Fruit fly (Drosophila melanogaster) whole organism, embryonic: ENCODE data around the gene CG7139.

Experiments
- Abd-B ChIP-seq: fragments of 200-800 bp; sonication (Bioruptor generic); optimal IDR thresholded peaks from 2 replicates; lab custom pipeline; 2018; ENCODE audit warnings: missing biosample characterization, mild to moderate bottlenecking, missing genetic modification characterization, moderate library complexity
- B-H1 ChIP-seq: fragments of 200-800 bp; sonication (Bioruptor generic); IDR thresholded peaks from 3 replicates; pipeline ENCODE4 v1.3.6; 2022; ENCODE audit warnings: missing biosample characterization, missing genetic modification characterization
- BtbVII ChIP-seq: fragments of 200-800 bp; sonication (Bioruptor generic); optimal IDR thresholded peaks from 3 replicates; lab custom pipeline; 2017; ENCODE audit warnings: missing biosample characterization, mild to moderate bottlenecking, missing genetic modification characterization
- CG10147 ChIP-seq: fragments of 200-800 bp; sonication (Bioruptor generic); optimal IDR thresholded peaks from 2 replicates; lab custom pipeline; 2019; ENCODE audit warnings: missing biosample characterization, mild to moderate bottlenecking, missing genetic modification characterization, moderate library complexity
- CG11247 ChIP-seq: fragments of 200-800 bp; sonication (Bioruptor generic); IDR thresholded peaks from 2 replicates; pipeline ENCODE4 v1.3.6; 2022; ENCODE audit warnings: missing biosample characterization, missing genetic modification characterization
- CG11456 ChIP-seq: fragments of 200-800 bp; sonication (Bioruptor generic); IDR thresholded peaks from 3 replicates; pipeline ENCODE4 v1.3.6; 2022; ENCODE audit warnings: missing biosample characterization, missing genetic modification characterization
- CG11695 ChIP-seq: fragments of 200-800 bp; sonication (Bioruptor generic); IDR thresholded peaks from 3 replicates; pipeline ENCODE4 v1.3.6; 2022; ENCODE audit warnings: missing biosample characterization, missing genetic modification characterization
- CG12299 ChIP-seq: fragments of 200-800 bp; sonication (Bioruptor generic); optimal IDR thresholded peaks from 2 replicates; lab custom pipeline; 2018; ENCODE audit warnings: missing biosample characterization, mild to moderate bottlenecking, missing genetic modification characterization
- CG12744 ChIP-seq: fragments of 200-800 bp; sonication (Bioruptor generic); optimal IDR thresholded peaks from 2 replicates; lab custom pipeline; 2016; ENCODE audit warnings: missing biosample characterization, missing genetic modification characterization
- CG14667 ChIP-seq: fragments of 200-800 bp; sonication (Bioruptor generic); IDR thresholded peaks from 2 replicates; pipeline ENCODE4 v1.3.6; 2022; ENCODE audit warnings: missing biosample characterization, missing genetic modification characterization
- CG15073 ChIP-seq: fragments of 200-800 bp; sonication (Bioruptor generic); optimal IDR thresholded peaks from 2 replicates; lab custom pipeline; 2016; ENCODE audit warnings: missing biosample characterization, missing genetic modification characterization
- CG15514 ChIP-seq: fragments of 200-800 bp; sonication (Bioruptor generic); optimal IDR thresholded peaks from 3 replicates; lab custom pipeline; 2017; ENCODE audit warnings: missing biosample characterization, missing genetic modification characterization, mild to moderate bottlenecking, moderate library complexity, missing genetic modification reagents
- CG17328 ChIP-seq: fragments of 200-800 bp; sonication (Bioruptor generic); IDR thresholded peaks from 2 replicates; pipeline ENCODE4 v1.3.6; 2022; ENCODE audit warnings: missing biosample characterization, missing genetic modification characterization
- CG17568 ChIP-seq: fragments of 200-800 bp; sonication (Bioruptor generic); optimal IDR thresholded peaks from 2 replicates; lab custom pipeline; 2018; ENCODE audit warnings: missing biosample characterization, mild to moderate bottlenecking, missing genetic modification characterization, moderate library complexity
- CG2889 ChIP-seq: fragments of 200-800 bp; sonication (Bioruptor generic); IDR thresholded peaks from 3 replicates; pipeline ENCODE4 v1.3.6; 2022; ENCODE audit warnings: missing biosample characterization, missing genetic modification characterization
- CG31388 ChIP-seq: fragments of 200-800 bp; sonication (Bioruptor generic); optimal IDR thresholded peaks from 2 replicates; lab custom pipeline; 2016; ENCODE audit warnings: missing biosample characterization, missing genetic modification characterization
- CG3163 ChIP-seq: fragments of 200-800 bp; sonication (Bioruptor generic); optimal IDR thresholded peaks from 3 replicates; lab custom pipeline; 2016; ENCODE audit warnings: missing biosample characterization, missing genetic modification characterization
- CG3847 ChIP-seq: fragments of 200-800 bp; sonication (Bioruptor generic); IDR thresholded peaks from 2 replicates; pipeline ENCODE4 v1.3.6; 2022; ENCODE audit warnings: missing biosample characterization, missing genetic modification characterization
- CG5953 ChIP-seq: fragments of 200-800 bp; sonication (Bioruptor generic); IDR thresholded peaks from 2 replicates; pipeline ENCODE4 v1.3.6; 2022; ENCODE audit warnings: missing biosample characterization, missing genetic modification characterization
- CG6272 ChIP-seq: fragments of 200-800 bp; sonication (Bioruptor generic); IDR thresholded peaks from 2 replicates; pipeline ENCODE4 v1.3.6; 2022; ENCODE audit warnings: missing biosample characterization, missing genetic modification characterization
- CG9609 ChIP-seq: fragments of 200-800 bp; sonication (Bioruptor generic); optimal IDR thresholded peaks from 3 replicates; lab custom pipeline; 2016; ENCODE audit warnings: missing biosample characterization, missing genetic modification characterization
- CoRest ChIP-seq: fragments of 200-800 bp; sonication (Bioruptor generic); optimal IDR thresholded peaks from 3 replicates; lab custom pipeline; 2018; ENCODE audit warnings: missing biosample characterization, mild to moderate bottlenecking, missing genetic modification characterization, moderate library complexity
- Ets65A ChIP-seq: fragments of 200-800 bp; sonication (Bioruptor generic); peaks from one replicate; lab custom pipeline; 2016; ENCODE audit warnings: missing biosample characterization, missing genetic modification characterization
- Gsc ChIP-seq: fragments of 200-800 bp; sonication (Bioruptor generic); IDR thresholded peaks from 2 replicates; pipeline ENCODE4 v1.3.6; 2022; ENCODE audit warnings: missing biosample characterization, missing genetic modification characterization
- Hr51 ChIP-seq, 2 experiments: fragments of 200-800 bp; sonication (Bioruptor generic); optimal IDR thresholded peaks; 2 replicates in 1 of 2; 3 replicates in 1 of 2; lab custom pipeline; 2016 to 2018; ENCODE audit warnings: missing biosample characterization in 2 of 2, missing genetic modification characterization in 2 of 2, mild to moderate bottlenecking in 1 of 2, moderate library complexity in 1 of 2
- Med ChIP-seq: fragments of 200-800 bp; sonication (Bioruptor generic); peaks from one replicate; lab custom pipeline; 2016; ENCODE audit warnings: missing biosample characterization, missing genetic modification characterization, mild to moderate bottlenecking, inconsistent platforms, moderate library complexity
- Mes4 ChIP-seq: fragments of 200-800 bp; sonication (Bioruptor generic); optimal IDR thresholded peaks from 2 replicates; lab custom pipeline; 2016; ENCODE audit warnings: missing biosample characterization, missing genetic modification characterization
- Oaz ChIP-seq: fragments of 200-800 bp; sonication (Bioruptor generic); IDR thresholded peaks from 2 replicates; pipeline ENCODE4 v1.3.6; 2022; ENCODE audit warnings: missing biosample characterization, missing genetic modification characterization
- Oli ChIP-seq: fragments of 200-800 bp; sonication (Bioruptor generic); optimal IDR thresholded peaks from 2 replicates; lab custom pipeline; 2018; ENCODE audit warnings: missing biosample characterization, mild to moderate bottlenecking, missing genetic modification characterization, moderate library complexity
- Side ChIP-seq: fragments of 200-800 bp; sonication (Bioruptor generic); optimal IDR thresholded peaks from 2 replicates; lab custom pipeline; 2016; ENCODE audit warnings: missing biosample characterization, missing genetic modification characterization
- Sry-β ChIP-seq: fragments of 200-800 bp; sonication (Bioruptor generic); optimal IDR thresholded peaks from 2 replicates; lab custom pipeline; 2018; ENCODE audit warnings: missing biosample characterization, mild to moderate bottlenecking, missing genetic modification characterization, moderate library complexity
- Taf1 ChIP-seq: fragments of 200-800 bp; sonication (Bioruptor generic); IDR thresholded peaks from 2 replicates; pipeline ENCODE4 v1.3.6; 2022; ENCODE audit warnings: missing biosample characterization, missing genetic modification characterization
- ac ChIP-seq: fragments of 200-800 bp; sonication (Bioruptor generic); optimal IDR thresholded peaks from 3 replicates; lab custom pipeline; 2017; ENCODE audit warnings: missing biosample characterization, mild to moderate bottlenecking, missing genetic modification characterization
- ap ChIP-seq: fragments of 200-800 bp; sonication (Bioruptor generic); IDR thresholded peaks from 2 replicates; pipeline ENCODE4 v1.3.6; 2022; ENCODE audit warnings: missing biosample characterization, missing genetic modification characterization
- ato ChIP-seq: fragments of 200-800 bp; sonication (Bioruptor generic); IDR thresholded peaks from 2 replicates; pipeline ENCODE4 v1.3.6; 2022; ENCODE audit warnings: missing biosample characterization, missing genetic modification characterization; ENCODE audit not compliant: partially characterized antibody
- crc ChIP-seq: fragments of 200-800 bp; sonication (Bioruptor generic); optimal IDR thresholded peaks from 2 replicates; lab custom pipeline; 2016; ENCODE audit warnings: missing biosample characterization, missing genetic modification characterization
- dimm ChIP-seq: fragments of 200-800 bp; sonication (Bioruptor generic); IDR thresholded peaks from 2 replicates; pipeline ENCODE4 v1.3.6; 2022; ENCODE audit warnings: missing biosample characterization, missing genetic modification characterization
- dm ChIP-seq: fragments of 200-800 bp; sonication (Bioruptor generic); optimal IDR thresholded peaks from 3 replicates; lab custom pipeline; 2016; ENCODE audit warnings: missing biosample characterization, missing genetic modification characterization
- ewg ChIP-seq: fragments of 200-800 bp; sonication (Bioruptor generic); optimal IDR thresholded peaks from 3 replicates; lab custom pipeline; 2017; ENCODE audit warnings: mild to moderate bottlenecking, missing biosample characterization, missing genetic modification reagents, missing genetic modification characterization
- hth ChIP-seq: fragments of >200 bp; optimal IDR thresholded peaks from 2 replicates; lab custom pipeline; 2017; ENCODE audit warnings: inconsistent platforms
- ind ChIP-seq: fragments of 200-800 bp; sonication (Bioruptor generic); optimal IDR thresholded peaks from 3 replicates; lab custom pipeline; 2016; ENCODE audit warnings: missing biosample characterization, missing genetic modification characterization
- nerfin-2 ChIP-seq: fragments of 200-800 bp; sonication (Bioruptor generic); IDR thresholded peaks from 2 replicates; pipeline ENCODE4 v1.3.6; 2022; ENCODE audit warnings: missing biosample characterization, missing genetic modification characterization; ENCODE audit not compliant: partially characterized antibody
- odd ChIP-seq: fragments of 200-800 bp; sonication (Bioruptor generic); optimal IDR thresholded peaks from 2 replicates; lab custom pipeline; 2017; ENCODE audit warnings: missing biosample characterization, mild to moderate bottlenecking, missing genetic modification characterization
- p53 ChIP-seq: fragments of 200-800 bp; sonication (Bioruptor generic); optimal IDR thresholded peaks from 2 replicates; lab custom pipeline; 2016; ENCODE audit warnings: missing biosample characterization, missing genetic modification characterization
- pita ChIP-seq: fragments of 200-800 bp; sonication (Bioruptor generic); optimal IDR thresholded peaks from 2 replicates; lab custom pipeline; 2017; ENCODE audit warnings: missing biosample characterization, mild to moderate bottlenecking, missing genetic modification characterization
- sens ChIP-seq: fragments of 200-800 bp; sonication (Bioruptor generic); peaks from one replicate; lab custom pipeline; 2016; ENCODE audit warnings: missing biosample characterization, missing genetic modification characterization
- sima ChIP-seq: fragments of 200-800 bp; sonication (Bioruptor generic); optimal IDR thresholded peaks from 2 replicates; lab custom pipeline; 2016; ENCODE audit warnings: missing biosample characterization, missing genetic modification characterization
- tll ChIP-seq, 2 experiments: fragments of 200-800 bp in 1 of 2; fragments of >200 bp in 1 of 2; sonication (Bioruptor generic) in 1 of 2; optimal IDR thresholded peaks; 2 replicates each; lab custom pipeline; 2017 to 2019; ENCODE audit warnings: missing biosample characterization in 2 of 2, missing genetic modification characterization in 2 of 2, mild to moderate bottlenecking in 1 of 2, moderate library complexity in 1 of 2
- unc-4 ChIP-seq: fragments of 200-800 bp; sonication (Bioruptor generic); IDR thresholded peaks from 2 replicates; pipeline ENCODE4 v1.3.6; 2022; ENCODE audit warnings: missing biosample characterization, missing genetic modification characterization; ENCODE audit not compliant: partially characterized antibody
- wor ChIP-seq: fragments of 200-800 bp; sonication (Bioruptor generic); IDR thresholded peaks from 2 replicates; pipeline ENCODE4 v1.3.6; 2022; ENCODE audit warnings: missing biosample characterization, missing genetic modification characterization

Gene CG7139

DNA sequence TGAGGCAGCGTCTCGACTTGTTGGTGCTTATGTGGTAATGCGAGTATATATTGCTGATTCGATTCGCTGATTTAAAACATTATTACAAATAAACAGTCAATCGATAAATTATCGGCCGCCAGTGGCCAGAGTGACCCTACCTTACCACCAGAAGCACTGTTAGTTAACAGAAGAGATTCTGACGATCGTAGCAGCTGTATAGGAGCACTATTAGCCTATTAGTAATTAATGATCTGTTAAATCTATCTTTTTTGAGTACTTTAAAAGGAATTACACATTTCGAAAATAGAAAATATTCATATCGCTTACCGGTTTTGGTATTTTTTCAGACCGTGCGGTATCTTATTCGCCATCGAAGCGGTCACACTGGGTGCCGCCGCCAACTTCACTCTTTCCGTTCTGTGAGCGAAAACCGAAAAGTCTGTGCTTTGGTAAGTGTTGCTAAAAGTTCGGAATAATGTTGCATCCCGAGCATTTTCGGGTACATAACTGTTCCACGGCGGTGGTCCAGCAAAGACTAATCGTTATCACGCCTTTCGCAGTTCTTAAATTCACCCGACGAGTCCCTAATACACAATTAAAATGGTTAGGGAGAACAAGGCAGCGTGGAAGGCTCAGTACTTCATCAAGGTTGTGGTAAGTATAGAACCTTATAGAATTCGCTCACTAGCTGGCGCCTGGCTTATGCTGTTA, 4.2 kb upstream of the CG7139 start, which contains the start of the genes CG7130 and RpLP0 (continued):
- TF ChIP-seq dimm (GFP tag; lab: Robert Waterston, UW), result 0 out of 2 replicates have a peak, but pooled peaks have one; percentile 23
- TF ChIP-seq ewg (GFP tag; lab: Kevin White, UChicago), result peak; percentile 85
- TF ChIP-seq crc (GFP tag; lab: Kevin White, UChicago), result peak; percentile 90
- peak; percentile 84 for TF ChIP-seq CG11247 (GFP tag; lab: Robert Waterston, UW)
- TF ChIP-seq BtbVII, result peak; percentile 96
- peak; percentile 89 for TF ChIP-seq p53
- peak; percentile 94 for TF ChIP-seq Side (GFP tag; lab: Kevin White, UChicago)
- peak; percentile 94 for TF ChIP-seq CG11456 (GFP tag; lab: Robert Waterston, UW)
- no peak for TF ChIP-seq Gsc (GFP tag; lab: Robert Waterston, UW)
- TF ChIP-seq CG17328 (GFP tag; lab: Robert Waterston, UW), result peak; percentile 91
- peak; percentile 85 for TF ChIP-seq CG5953 (GFP tag; lab: Robert Waterston, UW)
- peak; percentile 46 for TF ChIP-seq Abd-B (GFP tag; lab: Kevin White, UChicago)
- TF ChIP-seq CG17568 (GFP tag; lab: Kevin White, UChicago), result peak; percentile 94
- peak; percentile 88 for TF ChIP-seq CG9609 (GFP tag; lab: Kevin White, UChicago)
- peak; percentile 75 for TF ChIP-seq ind (GFP tag; lab: Kevin White, UChicago)
- peak; percentile 73 for TF ChIP-seq CG14667 (GFP tag; lab: Robert Waterston, UW)
- peak; percentile 92 for TF ChIP-seq CG15514 (GFP tag; lab: Kevin White, UChicago)
- peak; percentile 65; the same call in 2 of the 3 replicates for TF ChIP-seq CG11695 (GFP tag; lab: Robert Waterston, UW)
- no peak for TF ChIP-seq nerfin-2 (GFP tag; lab: Robert Waterston, UW)
- no peak for TF ChIP-seq ato (GFP tag; lab: Robert Waterston, UW)
- peak; percentile 85 for TF ChIP-seq CoRest
- peak; percentile 67 for TF ChIP-seq CG31388 (GFP tag; lab: Kevin White, UChicago)
- peak; percentile 52 for TF ChIP-seq wor
- TF ChIP-seq CG10147 (GFP tag; lab: Kevin White, UChicago), result peak; percentile 88
- no peak for TF ChIP-seq CG2889 (GFP tag; lab: Robert Waterston, UW)
- TF ChIP-seq Mes4, result peak; percentile 99
- peak; percentile 96 for TF ChIP-seq dm (GFP tag; lab: Kevin White, UChicago)
- peak; percentile 87 for TF ChIP-seq sima
- peak; percentile 65 for TF ChIP-seq Oaz (GFP tag; lab: Robert Waterston, UW)
- peak; percentile 94 for TF ChIP-seq odd (GFP tag; lab: Kevin White, UChicago)
- peak; percentile 99 for TF ChIP-seq Med
- no peak for TF ChIP-seq pita (GFP tag; lab: Kevin White, UChicago)
- TF ChIP-seq Ets65A (GFP tag; lab: Kevin White, UChicago), result peak; percentile 99
- TF ChIP-seq CG3847, result peak; percentile 86
- TF ChIP-seq CG6272 (GFP tag; lab: Robert Waterston, UW), result peak; percentile 61; the same call in 1 of the 2 replicates
- peak; percentile 82 for TF ChIP-seq CG12299
- peak; percentile 65; the same call in 1 of the 3 replicates for TF ChIP-seq B-H1 (GFP tag; lab: Robert Waterston, UW)
- peak; percentile 63 for TF ChIP-seq Sry-β (GFP tag; lab: Kevin White, UChicago)
- TF ChIP-seq hth, result no peak
- TF ChIP-seq CG12744 (GFP tag; lab: Kevin White, UChicago), result peak; percentile 90
- no peak for TF ChIP-seq CG15073 (GFP tag; lab: Kevin White, UChicago)
- TF ChIP-seq Taf1, result peak; percentile 42; the same call in 1 of the 2 replicates
- TF ChIP-seq sens (GFP tag; lab: Kevin White, UChicago), result peak; percentile 98
- TF ChIP-seq tll (GFP tag; optimal IDR thresholded peaks at IDR 0.05; lab: Kevin White, UChicago), result peak in 1 of 2 experiments; percentile 41
- TF ChIP-seq Oli, result peak; percentile 81
- peak; percentile 87 for TF ChIP-seq ac
- peak; percentile 82 for TF ChIP-seq CG3163 (GFP tag; lab: Kevin White, UChicago)
- peak; percentile 87 for TF ChIP-seq ap (GFP tag; lab: Robert Waterston, UW)
- TF ChIP-seq Hr51 (GFP tag; optimal IDR thresholded peaks at IDR 0.05; lab: Kevin White, UChicago), result peak; percentile 84 to 94
- TF ChIP-seq unc-4 (GFP tag; lab: Robert Waterston, UW), result peak; percentile 61; the same call in 1 of the 2 replicates
